Fruit fly (Drosophila melanogaster) whole organism, prepupa: ENCODE results near the gene CG31253.
A peak's percentile ranks its signal among the peaks of the same experiment; 100 is the strongest.
"Not testable (repeated sequence)": the region's sequence is repeated elsewhere in the genome, so short reads cannot be mapped to it uniquely, and the experiment has no call there.

Experiments
- CG10669 ChIP-seq: fragments of 200-800 bp; sonication (Bioruptor generic); optimal IDR thresholded peaks from 3 replicates; lab custom pipeline; 2018; ENCODE audit warnings: missing biosample characterization, mild to moderate bottlenecking, missing genetic modification characterization, moderate library complexity
- CG11294 ChIP-seq: fragments of 200-800 bp; sonication (Bioruptor generic); IDR thresholded peaks from 2 replicates; pipeline ENCODE4 v1.3.6; 2022; ENCODE audit warnings: missing biosample characterization, missing genetic modification characterization
- CG11762 ChIP-seq: fragments of 200-800 bp; sonication (Bioruptor generic); optimal IDR thresholded peaks from 3 replicates; lab custom pipeline; 2016; ENCODE audit warnings: missing biosample characterization, missing genetic modification characterization; ENCODE audit not compliant: insufficient read depth
- CG11902 ChIP-seq: fragments of 200-800 bp; sonication (Bioruptor generic); optimal IDR thresholded peaks from 3 replicates; lab custom pipeline; 2016; ENCODE audit warnings: missing biosample characterization, missing genetic modification characterization
- CG15336 ChIP-seq: fragments of 200-800 bp; sonication (Bioruptor generic); IDR thresholded peaks from 2 replicates; pipeline ENCODE4 v1.3.6; 2022; ENCODE audit warnings: missing biosample characterization, missing genetic modification characterization
- CG1621 ChIP-seq: fragments of 200-800 bp; sonication (Bioruptor generic); optimal IDR thresholded peaks from 3 replicates; lab custom pipeline; 2018; ENCODE audit warnings: missing biosample characterization, mild to moderate bottlenecking, missing genetic modification characterization
- CG16779 ChIP-seq: fragments of 200-800 bp; sonication (Bioruptor generic); optimal IDR thresholded peaks from 3 replicates; lab custom pipeline; 2017; ENCODE audit warnings: missing biosample characterization, mild to moderate bottlenecking, missing genetic modification characterization
- CG3919 ChIP-seq: fragments of 200-800 bp; sonication (Bioruptor generic); optimal IDR thresholded peaks from 3 replicates; lab custom pipeline; 2016; ENCODE audit warnings: missing biosample characterization, missing genetic modification characterization
- CG4318 ChIP-seq: fragments of 200-800 bp; sonication (Bioruptor generic); optimal IDR thresholded peaks from 3 replicates; lab custom pipeline; 2017; ENCODE audit warnings: missing biosample characterization, mild to moderate bottlenecking, missing genetic modification characterization
- CG6792 ChIP-seq: fragments of 200-800 bp; sonication (Bioruptor generic); optimal IDR thresholded peaks from 3 replicates; lab custom pipeline; 2016; ENCODE audit warnings: missing biosample characterization, missing genetic modification characterization
- CG6808 ChIP-seq: fragments of 200-800 bp; sonication (Bioruptor generic); optimal IDR thresholded peaks from 3 replicates; lab custom pipeline; 2017; ENCODE audit warnings: missing biosample characterization, missing genetic modification characterization, mild to moderate bottlenecking, moderate library complexity, missing genetic modification reagents
- CG7368 ChIP-seq: fragments of 200-800 bp; sonication (Bioruptor generic); optimal IDR thresholded peaks from 3 replicates; lab custom pipeline; 2016; ENCODE audit warnings: missing biosample characterization, missing genetic modification characterization
- CG8319 ChIP-seq: fragments of 200-800 bp; sonication (Bioruptor generic); optimal IDR thresholded peaks from 3 replicates; lab custom pipeline; 2016; ENCODE audit warnings: missing biosample characterization, missing genetic modification characterization
- CG8632 ChIP-seq: fragments of 200-800 bp; sonication (Bioruptor generic); optimal IDR thresholded peaks from 3 replicates; lab custom pipeline; 2016; ENCODE audit warnings: missing biosample characterization, missing genetic modification characterization
- CG9139 ChIP-seq: fragments of 200-800 bp; sonication (Bioruptor generic); optimal IDR thresholded peaks from 3 replicates; lab custom pipeline; 2017; ENCODE audit warnings: missing biosample characterization, mild to moderate bottlenecking, missing genetic modification characterization
- Eip75B ChIP-seq: fragments of 200-800 bp; sonication (Bioruptor generic); optimal IDR thresholded peaks from 3 replicates; lab custom pipeline; 2016; ENCODE audit warnings: missing biosample characterization, missing genetic modification characterization
- Eip93F ChIP-seq: fragments of 200-800 bp; sonication (Bioruptor generic); optimal IDR thresholded peaks from 2 replicates; lab custom pipeline; 2016; ENCODE audit warnings: missing biosample characterization, mild to moderate bottlenecking, missing genetic modification characterization
- Ets96B ChIP-seq: fragments of 200-800 bp; optimal IDR thresholded peaks from 2 replicates; lab custom pipeline; 2019; ENCODE audit warnings: missing biosample characterization, mild to moderate bottlenecking, missing genetic modification characterization, moderate library complexity
- Gug ChIP-seq: fragments of 200-800 bp; sonication (Bioruptor generic); IDR thresholded peaks from 2 replicates; pipeline ENCODE4 v1.3.6; 2022; ENCODE audit warnings: missing biosample characterization, missing genetic modification characterization
- Hr38 ChIP-seq: sonication (Bioruptor generic); optimal IDR thresholded peaks from 2 replicates; lab custom pipeline; 2016; ENCODE audit warnings: missing biosample characterization, missing genetic modification characterization
- Hr39 ChIP-seq: fragments of 200-800 bp; sonication (Bioruptor generic); optimal IDR thresholded peaks from 2 replicates; lab custom pipeline; 2016; ENCODE audit warnings: missing biosample characterization, missing genetic modification characterization
- Met ChIP-seq: fragments of 200-800 bp; sonication (Bioruptor generic); optimal IDR thresholded peaks from 3 replicates; lab custom pipeline; 2016; ENCODE audit warnings: missing biosample characterization, missing genetic modification characterization
- OdsH ChIP-seq: fragments of 200-800 bp; sonication (Bioruptor generic); optimal IDR thresholded peaks from 3 replicates; lab custom pipeline; 2016; ENCODE audit warnings: missing biosample characterization, missing genetic modification characterization
- Smox ChIP-seq: fragments of 200-800 bp; sonication (Bioruptor generic); optimal IDR thresholded peaks from 3 replicates; lab custom pipeline; 2016; ENCODE audit warnings: missing biosample characterization, missing genetic modification characterization
- Sox102F ChIP-seq: fragments of 200-800 bp; sonication (Bioruptor generic); optimal IDR thresholded peaks from 2 replicates; lab custom pipeline; 2016; ENCODE audit warnings: missing biosample characterization, mild to moderate bottlenecking, missing genetic modification characterization
- Sox15 ChIP-seq: fragments of 200-800 bp; sonication (Bioruptor generic); optimal IDR thresholded peaks from 3 replicates; lab custom pipeline; 2016; ENCODE audit warnings: missing biosample characterization, missing genetic modification characterization
- achi ChIP-seq: fragments of 200-800 bp; sonication (Bioruptor generic); optimal IDR thresholded peaks from 3 replicates; lab custom pipeline; 2016; ENCODE audit warnings: missing biosample characterization, missing genetic modification characterization
- acj6 ChIP-seq: fragments of 200-800 bp; sonication (Bioruptor generic); optimal IDR thresholded peaks from 3 replicates; lab custom pipeline; 2016; ENCODE audit warnings: missing biosample characterization, missing genetic modification characterization
- dac ChIP-seq: fragments of 200-800 bp; sonication (Bioruptor generic); optimal IDR thresholded peaks from 2 replicates; lab custom pipeline; 2017; ENCODE audit warnings: missing biosample characterization, mild to moderate bottlenecking, missing genetic modification characterization
- eg ChIP-seq: fragments of 200-800 bp; sonication (Bioruptor generic); IDR thresholded peaks from 3 replicates; pipeline ENCODE4 v1.3.6; 2022; ENCODE audit warnings: missing biosample characterization, missing genetic modification characterization
- esn ChIP-seq: fragments of 200-800 bp; sonication (Bioruptor generic); optimal IDR thresholded peaks from 2 replicates; lab custom pipeline; 2016; ENCODE audit warnings: missing biosample characterization, mild to moderate bottlenecking, missing genetic modification characterization, moderate library complexity
- fd85E ChIP-seq: fragments of 200-800 bp; sonication (Bioruptor generic); optimal IDR thresholded peaks from 3 replicates; lab custom pipeline; 2016; ENCODE audit warnings: missing biosample characterization, missing genetic modification characterization
- fkh ChIP-seq: fragments of 200-800 bp; sonication (Bioruptor generic); optimal IDR thresholded peaks from 3 replicates; lab custom pipeline; 2017; ENCODE audit warnings: missing biosample characterization, mild to moderate bottlenecking, missing genetic modification characterization, moderate library complexity
- lz ChIP-seq: fragments of 200-800 bp; sonication (Bioruptor generic); optimal IDR thresholded peaks from 3 replicates; lab custom pipeline; 2016; ENCODE audit warnings: missing biosample characterization, missing genetic modification characterization
- net ChIP-seq: fragments of 200-800 bp; sonication (Bioruptor generic); optimal IDR thresholded peaks from 3 replicates; lab custom pipeline; 2016; ENCODE audit warnings: missing biosample characterization, missing genetic modification characterization
- pdm3 ChIP-seq: fragments of 200-800 bp; sonication (Bioruptor generic); optimal IDR thresholded peaks from 3 replicates; lab custom pipeline; 2016; ENCODE audit warnings: missing biosample characterization, missing genetic modification characterization
- salr ChIP-seq, 2 experiments: fragments of 200-800 bp; sonication (Bioruptor generic); optimal IDR thresholded peaks; 3 replicates each; lab custom pipeline; 2016 to 2018; ENCODE audit warnings: missing biosample characterization in 2 of 2, missing genetic modification characterization in 2 of 2, mild to moderate bottlenecking in 1 of 2
- spab ChIP-seq: fragments of 200-800 bp; sonication (Bioruptor generic); optimal IDR thresholded peaks from 2 replicates; lab custom pipeline; 2017; ENCODE audit warnings: missing biosample characterization, mild to moderate bottlenecking, missing genetic modification characterization, missing genetic modification reagents
- svp ChIP-seq: fragments of 200-800 bp; sonication (Bioruptor generic); peaks from one replicate; lab custom pipeline; 2016; ENCODE audit warnings: missing biosample characterization, missing genetic modification characterization
- topi ChIP-seq: fragments of 200-800 bp; sonication (Bioruptor generic); optimal IDR thresholded peaks from 3 replicates; lab custom pipeline; 2016; ENCODE audit warnings: missing biosample characterization, missing genetic modification characterization

The CG31253 gene

DNA sequence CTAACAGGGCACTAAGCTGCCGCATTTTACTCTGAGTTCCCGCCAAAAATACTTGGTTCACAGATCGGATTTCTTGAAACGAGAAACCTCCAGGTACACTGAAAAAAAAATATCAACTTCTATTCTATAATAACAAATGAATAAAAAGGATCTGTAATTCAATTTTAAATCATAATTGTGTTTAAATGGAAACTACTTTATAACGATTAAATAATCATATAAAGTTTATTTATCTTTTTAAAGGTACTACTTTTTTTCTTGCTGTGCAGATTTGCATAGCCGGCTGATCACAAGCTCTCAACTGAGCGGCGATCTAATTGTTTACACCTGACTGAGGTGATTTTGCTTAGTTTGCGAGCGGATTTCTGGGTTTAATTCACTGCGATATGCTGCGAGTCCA lies 27.0 kb upstream of the CG31253 start (continued):
- TF ChIP-seq CG1621 (no peak), Hr38 (GFP tag; lab: Kevin White, UChicago) (no peak), eg (GFP tag; lab: Robert Waterston, UW) (peak; percentile 75), CG11762 (GFP tag; lab: Kevin White, UChicago) (peak; percentile 13), lz (GFP tag; lab: Kevin White, UChicago) (no peak), CG3919 (peak; percentile 49), CG15336 (GFP tag; lab: Robert Waterston, UW) (peak; percentile 88), net (peak; percentile 31)

dm6 chr3R:27986794-27987193 lies 26.4 kb upstream of the CG31253 start:
- TF ChIP-seq pdm3 (GFP tag; lab: Kevin White, UChicago) = no peak
- TF ChIP-seq fkh (GFP tag; lab: Kevin White, UChicago) = peak; percentile 88

DNA sequence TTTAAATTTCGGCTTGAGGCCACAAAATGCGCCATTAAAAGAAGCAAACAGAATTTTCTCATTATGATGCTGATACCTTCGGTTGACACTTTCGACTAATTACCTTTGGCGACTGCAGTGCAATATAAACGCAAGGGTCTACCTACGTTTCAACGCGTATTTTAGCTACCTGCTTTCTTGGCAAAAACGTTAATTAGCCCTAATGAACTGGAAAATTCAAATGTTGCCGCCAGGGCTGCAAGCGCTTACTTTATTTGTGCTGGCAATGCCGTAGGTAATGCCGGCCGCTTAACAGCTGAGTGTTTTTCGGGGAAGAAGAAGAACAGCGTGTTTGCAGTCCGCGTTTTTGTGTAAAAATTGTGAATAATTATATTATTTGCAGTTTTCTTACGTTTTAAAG lies 2.7 kb upstream of the CG31253 start, which contains the start of the genes CG31131 and CG4849:
CG31131 (minus strand) TSS at position 101 of the 400 bp plus-strand sequence.
CG4849 (plus strand) TSS at position 297 of the 400 bp plus-strand sequence.
- TF ChIP-seq CG6808, CG10669, fd85E (GFP tag; lab: Kevin White, UChicago): not testable (repeated sequence)

DNA sequence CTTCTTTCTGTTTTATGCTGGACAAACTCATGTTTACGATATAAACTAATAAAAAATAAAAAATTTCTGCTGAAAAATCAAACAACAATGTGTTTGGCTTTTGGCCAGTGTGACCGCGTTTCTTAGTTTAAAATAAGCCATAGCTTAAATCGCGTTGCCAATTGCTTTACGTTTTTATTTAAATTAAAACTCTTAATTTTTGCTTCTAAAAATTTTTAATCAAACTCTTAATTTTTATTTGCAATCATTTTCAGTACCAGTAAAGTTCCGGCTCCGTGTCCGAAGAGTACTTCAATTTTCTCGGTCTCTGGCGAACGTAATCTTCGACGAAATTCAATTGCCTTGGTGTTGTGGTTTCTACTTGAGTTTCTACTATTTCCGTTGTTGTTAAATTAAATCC lies 1.2 kb downstream of the CG31253 start, which contains the start of the genes CG42487 and CG4884:
CG42487 (minus strand) TSS at position 101 of the 400 bp plus-strand sequence.
CG4884 (minus strand) TSS at position 101 of the 400 bp plus-strand sequence.
- not testable (repeated sequence) for TF ChIP-seq CG8319; spab; CG11294 (GFP tag; lab: Robert Waterston, UW)

- no peak for TF ChIP-seq esn (GFP tag; lab: Kevin White, UChicago)
- no peak for TF ChIP-seq fd85E (GFP tag; lab: Kevin White, UChicago)
- no peak for TF ChIP-seq eg (GFP tag; lab: Robert Waterston, UW)
- TF ChIP-seq salr (GFP tag; optimal IDR thresholded peaks at IDR 0.05; lab: Kevin White, UChicago) = no peak
- no peak for TF ChIP-seq CG11762 (GFP tag; lab: Kevin White, UChicago)
- no peak for TF ChIP-seq topi (GFP tag; lab: Kevin White, UChicago)
- TF ChIP-seq CG7368 = no peak
- no peak for TF ChIP-seq fkh (GFP tag; lab: Kevin White, UChicago)
- no peak for TF ChIP-seq CG11902 (GFP tag; lab: Kevin White, UChicago)
- TF ChIP-seq Eip93F (GFP tag; lab: Kevin White, UChicago) = no peak
- TF ChIP-seq Ets96B (tag; lab: Kevin White, UChicago) = no peak
- TF ChIP-seq CG3919 = no peak
- no peak for TF ChIP-seq Gug
Observed at dm6 chr3R:27957967-27958366, 2.4 kb downstream of the CG31253 start.

DNA sequence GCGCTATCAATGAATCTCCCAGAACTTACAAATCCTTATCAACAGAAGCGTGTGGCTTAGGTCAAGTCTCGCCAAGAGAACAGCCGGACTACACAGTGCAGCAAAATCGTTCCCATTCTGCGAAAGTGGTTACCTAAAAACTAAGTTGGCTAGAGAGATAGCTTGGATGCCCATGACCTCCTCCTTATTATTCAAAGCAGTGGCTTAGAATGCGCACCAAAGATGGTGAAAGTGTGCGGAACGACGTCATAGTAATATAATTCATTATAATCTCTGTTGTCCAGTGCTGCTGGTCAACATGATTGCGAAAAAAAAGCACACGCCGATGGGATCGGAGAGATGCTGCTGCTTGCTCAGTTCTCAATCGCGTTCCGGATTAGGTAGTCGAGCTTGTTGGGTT lies 5.8 kb downstream of the CG31253 start, which contains the start of gene Nep7:
Nep7 (plus strand) TSS at position 385 of the 400 bp plus-strand sequence.
- TF ChIP-seq CG9139 (GFP tag; lab: Kevin White, UChicago) (no peak), CG6808 (GFP tag; lab: Kevin White, UChicago) (no peak), Ets96B (tag; lab: Kevin White, UChicago) (no peak), Met (GFP tag; lab: Kevin White, UChicago) (no peak), Hr39 (GFP tag; lab: Kevin White, UChicago) (no peak), CG11762 (GFP tag; lab: Kevin White, UChicago) (no peak), Smox (GFP tag; lab: Kevin White, UChicago) (no peak), lz (GFP tag; lab: Kevin White, UChicago) (no peak), Sox102F (no peak), Eip75B (GFP tag; lab: Kevin White, UChicago) (no peak), achi (GFP tag; lab: Kevin White, UChicago) (no peak), net (no peak), acj6 (no peak), CG1621 (no peak), CG8632 (GFP tag; lab: Kevin White, UChicago) (no peak), dac (GFP tag; lab: Kevin White, UChicago) (no peak), OdsH (GFP tag; lab: Kevin White, UChicago) (no peak), Eip93F (GFP tag; lab: Kevin White, UChicago) (no peak), CG16779 (no peak), CG6792 (GFP tag; lab: Kevin White, UChicago) (no peak), CG4318 (GFP tag; lab: Kevin White, UChicago) (no peak), Hr38 (GFP tag; lab: Kevin White, UChicago) (no peak), Sox15 (GFP tag; lab: Kevin White, UChicago) (no peak), CG8319 (no peak), salr (GFP tag; optimal IDR thresholded peaks at IDR 0.05; lab: Kevin White, UChicago) (no peak), esn (GFP tag; lab: Kevin White, UChicago) (no peak), eg (GFP tag; lab: Robert Waterston, UW) (peak; percentile 66), svp (peak; percentile 82)
